Worm (Caenorhabditis elegans) whole organism, L4/young adult: ENCODE results near the gene sds-22.

Experiments used
- W03F9.2 ChIP-seq: fragments of 150-350 bp; optimal IDR thresholded peaks from 2 replicates; lab custom pipeline; 2014; ENCODE audit warnings: missing biosample characterization, missing genetic modification characterization
- dao-5 ChIP-seq: sonication (generic microtip); optimal IDR thresholded peaks from 2 replicates; lab custom pipeline; 2016; ENCODE audit warnings: missing genotype, missing genetic modification characterization, moderate library complexity, missing compliant biosample characterization
- him-1 ChIP-seq: sonication (generic microtip); optimal IDR thresholded peaks from 2 replicates; lab custom pipeline; 2016; ENCODE audit warnings: missing genotype, missing genetic modification reagents, missing genetic modification characterization, missing compliant biosample characterization

ce11 chrII:7812332-7812731 is 45.9 kb upstream of the sds-22 start:
- TF ChIP-seq dao-5 (tag; lab: Kevin White, UChicago) (no peak), W03F9.2 (no peak), him-1 (tag; lab: Kevin White, UChicago) (no peak)
